Worm (Caenorhabditis elegans): ENCODE results near the gene nonu-1.

- TF ChIP-seq ama-1 (optimal IDR thresholded peaks at IDR 0.05), result no peak
- TF ChIP-seq flt-1 (GFP tag; IDR thresholded peaks at IDR 0.05), result no peak
- no peak for TF ChIP-seq sea-1 (GFP tag; conservative IDR thresholded peaks at IDR 0.05)
- TF ChIP-seq hmg-4 (GFP tag; optimal IDR thresholded peaks at IDR 0.05), result no peak
- TF ChIP-seq hmbx-1 (tag; optimal IDR thresholded peaks at IDR 0.05), result no peak
- TF ChIP-seq scrt-1 (GFP tag; IDR thresholded peaks at IDR 0.05), result no peak
- TF ChIP-seq B0310.2 (tag; optimal IDR thresholded peaks at IDR 0.05), result no peak
- TF ChIP-seq pes-1 (GFP tag; IDR thresholded peaks at IDR 0.05), result no peak
- no peak for TF ChIP-seq tbx-11 (GFP tag; IDR thresholded peaks at IDR 0.05)
- no peak for TF ChIP-seq tra-4 (tag; optimal IDR thresholded peaks at IDR 0.05)
- TF ChIP-seq tbx-37 (GFP tag; conservative IDR thresholded peaks at IDR 0.05), result no peak
Measured at ce11 chrIII:4890997-4891396, 41.3 kb upstream of the nonu-1 start, which contains the start of gene F26F4.5.

Measured in whole organism, early embryonic.